Worm (Caenorhabditis elegans): ENCODE data around the gene arf-1.

arf-1 gene

DNA sequence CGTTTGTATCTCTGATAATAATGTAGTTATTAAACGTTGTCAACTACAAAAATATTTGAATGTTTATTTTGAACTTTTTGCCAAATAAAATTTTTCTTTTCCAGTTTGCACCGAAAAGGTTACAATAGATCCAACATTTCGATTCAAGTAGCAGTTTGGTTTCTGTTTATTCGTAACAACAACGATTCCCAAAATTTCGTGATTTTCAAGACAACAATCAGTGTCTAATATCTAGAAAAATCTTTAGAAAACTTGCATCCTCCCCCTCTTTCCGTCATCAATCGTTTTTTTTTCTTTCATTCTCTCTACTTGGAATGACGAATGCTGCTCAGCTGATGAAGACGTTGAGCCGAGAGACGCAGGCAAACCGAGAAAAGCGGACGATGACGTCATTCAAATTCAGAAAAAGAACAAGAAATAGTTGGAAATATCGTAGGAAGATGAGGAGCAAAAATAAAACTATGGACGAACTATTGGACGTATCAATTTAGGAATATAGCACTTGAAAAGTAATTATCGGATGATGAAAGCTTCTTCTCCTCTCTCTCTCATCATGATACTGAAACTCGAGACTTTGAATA lies 43.9 kb downstream of the arf-1 start:
- TF ChIP-seq ceh-36 (tag; optimal IDR thresholded peaks at IDR 0.05) = no peak
- TF ChIP-seq hmbx-1 (tag; optimal IDR thresholded peaks at IDR 0.05) = no peak
- TF ChIP-seq tbx-37 (GFP tag; conservative IDR thresholded peaks at IDR 0.05) = no peak
- TF ChIP-seq ama-1 (optimal IDR thresholded peaks at IDR 0.05) = no peak
- no peak for TF ChIP-seq pes-1 (GFP tag; IDR thresholded peaks at IDR 0.05)

- no peak for TF ChIP-seq tbx-37 (GFP tag; conservative IDR thresholded peaks at IDR 0.05)
- no peak for TF ChIP-seq ama-1 (optimal IDR thresholded peaks at IDR 0.05)
- no peak for TF ChIP-seq B0310.2 (tag; optimal IDR thresholded peaks at IDR 0.05)
- TF ChIP-seq hmbx-1 (tag; optimal IDR thresholded peaks at IDR 0.05) = no peak
- no peak for TF ChIP-seq scrt-1 (GFP tag; IDR thresholded peaks at IDR 0.05)
Observed at ce11 chrIII:5760721-5761120, 46.0 kb downstream of the arf-1 start.

- TF ChIP-seq B0310.2 (tag; optimal IDR thresholded peaks at IDR 0.05) (no peak), tbx-11 (GFP tag; IDR thresholded peaks at IDR 0.05) (no peak), ama-1 (optimal IDR thresholded peaks at IDR 0.05) (no peak), F13C5.2 (tag; optimal IDR thresholded peaks at IDR 0.05) (no peak)
Observed at ce11 chrIII:5761886-5762285, 47.2 kb downstream of the arf-1 start.

DNA sequence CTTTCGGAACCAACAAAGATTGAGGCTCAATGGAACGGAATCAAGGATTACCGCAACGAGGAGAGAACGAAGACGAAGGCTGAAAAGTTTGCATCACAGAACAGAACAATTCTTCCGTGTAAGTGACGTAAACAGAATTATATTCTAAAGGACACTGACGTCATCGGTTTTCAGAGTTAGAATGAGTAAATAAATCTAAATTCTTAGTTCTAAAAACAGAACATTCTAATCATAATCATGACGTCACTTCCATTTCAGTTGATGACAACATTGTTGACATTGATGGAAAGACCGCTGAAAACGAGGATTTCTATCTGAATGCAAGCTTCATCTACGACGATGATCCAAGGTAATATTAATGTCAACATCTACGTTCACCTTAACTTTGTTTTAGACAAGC lies 49.3 kb downstream of the arf-1 start:
- TF ChIP-seq ama-1 (optimal IDR thresholded peaks at IDR 0.05) (no peak), B0310.2 (tag; optimal IDR thresholded peaks at IDR 0.05) (no peak), ceh-13 (GFP tag; optimal IDR thresholded peaks at IDR 0.05) (no peak), sea-1 (GFP tag; conservative IDR thresholded peaks at IDR 0.05) (no peak), pes-1 (GFP tag; IDR thresholded peaks at IDR 0.05) (no peak), hmbx-1 (tag; optimal IDR thresholded peaks at IDR 0.05) (no peak), scrt-1 (GFP tag; IDR thresholded peaks at IDR 0.05) (no peak), F13C5.2 (tag; optimal IDR thresholded peaks at IDR 0.05) (no peak), tbx-11 (GFP tag; IDR thresholded peaks at IDR 0.05) (no peak)
